Worm (Caenorhabditis elegans) whole organism, late embryonic: ENCODE data around the gene fbxa-59.

ENCODE experiments used
- ama-1 ChIP-seq: fragments of 150-350 bp; optimal IDR thresholded peaks from 2 replicates; lab custom pipeline; 2014
- ceh-45 ChIP-seq: fragments of 200-800 bp; sonication (Bioruptor generic); IDR thresholded peaks from 2 replicates; pipeline ENCODE4 v1.3.6; 2022; ENCODE audit warnings: missing genetic modification reagents, missing genetic modification characterization, missing compliant biosample characterization
- elt-2 ChIP-seq: sonication (generic microtip); optimal IDR thresholded peaks from 2 replicates; lab custom pipeline; 2016; ENCODE audit warnings: missing genetic modification reagents, missing genetic modification characterization, missing compliant biosample characterization
- hlh-30 ChIP-seq: sonication (generic microtip); optimal IDR thresholded peaks from 2 replicates; lab custom pipeline; 2017; ENCODE audit warnings: antibody characterized with exemption, missing genetic modification characterization, missing compliant biosample characterization; ENCODE audit not compliant: insufficient read depth
- nhr-232 ChIP-seq: sonication (generic microtip); optimal IDR thresholded peaks from 2 replicates; lab custom pipeline; 2016; ENCODE audit warnings: missing genetic modification characterization, missing compliant biosample characterization
- odd-2 ChIP-seq: sonication (generic microtip); optimal IDR thresholded peaks from 2 replicates; lab custom pipeline; 2017; ENCODE audit warnings: antibody characterized with exemption, mild to moderate bottlenecking, missing genetic modification characterization, missing compliant biosample characterization

DNA sequence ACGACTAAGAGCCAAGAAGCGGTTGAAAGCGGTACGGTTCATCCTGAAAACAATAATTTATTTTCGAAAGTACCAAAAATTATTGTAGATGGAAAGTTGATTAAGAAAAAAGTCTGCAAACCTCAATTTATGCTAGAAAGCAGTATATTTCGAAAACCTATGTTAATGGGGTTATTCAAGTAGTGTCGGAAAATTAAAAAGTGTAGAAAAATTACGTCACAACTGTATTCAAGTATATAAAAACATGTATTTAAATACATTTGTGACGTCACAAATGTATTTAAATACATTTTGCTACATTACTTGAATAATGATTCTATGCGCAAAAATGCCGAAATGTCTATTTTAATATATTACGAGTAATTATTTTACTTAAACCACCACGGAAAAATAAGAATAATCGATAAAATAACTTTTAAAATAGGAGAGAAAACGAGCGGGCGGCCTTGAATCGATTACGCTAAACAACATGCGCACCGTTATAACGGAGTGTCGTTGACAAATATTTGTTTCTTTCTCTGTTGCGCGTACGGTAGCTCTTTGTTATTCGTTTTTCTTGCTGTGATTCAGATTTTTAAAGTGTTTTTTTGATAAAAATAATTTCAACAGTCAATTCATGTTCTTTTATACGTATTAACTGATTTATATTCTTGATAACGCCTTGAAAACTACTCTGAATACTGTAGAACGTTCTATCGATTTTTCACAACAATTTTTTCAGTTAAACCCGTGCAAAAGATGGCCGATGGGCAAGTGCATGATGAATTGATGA is 32.5 kb downstream of the fbxa-59 start, which contains the start of the genes F23H11.5 and bra-2:
- TF ChIP-seq odd-2, result no peak
- no peak for TF ChIP-seq ceh-45 (GFP tag; lab: Robert Waterston, UW)
- TF ChIP-seq elt-2, result no peak
- TF ChIP-seq hlh-30 (tag; lab: Kevin White, UChicago), result no peak
- TF ChIP-seq nhr-232 (tag; lab: Kevin White, UChicago), result no peak
- no peak for TF ChIP-seq ama-1 (lab: Kevin White, UChicago)
